Fruit fly (Drosophila melanogaster) whole organism, prepupa: ENCODE results near the gene RpL18.

Source experiments
- Blimp-1 ChIP-seq: fragments of 200-800 bp; sonication (Bioruptor generic); optimal IDR thresholded peaks from 3 replicates; lab custom pipeline; 2017; ENCODE audit warnings: missing biosample characterization, missing genetic modification characterization, mild to moderate bottlenecking, moderate library complexity, missing genetic modification reagents
- CG10631 ChIP-seq: fragments of 200-800 bp; sonication (Bioruptor generic); optimal IDR thresholded peaks from 2 replicates; lab custom pipeline; 2016; ENCODE audit warnings: missing biosample characterization, missing genetic modification characterization
- CG10669 ChIP-seq: fragments of 200-800 bp; sonication (Bioruptor generic); optimal IDR thresholded peaks from 3 replicates; lab custom pipeline; 2018; ENCODE audit warnings: missing biosample characterization, mild to moderate bottlenecking, missing genetic modification characterization, moderate library complexity
- CG11294 ChIP-seq: fragments of 200-800 bp; sonication (Bioruptor generic); IDR thresholded peaks from 2 replicates; pipeline ENCODE4 v1.3.6; 2022; ENCODE audit warnings: missing biosample characterization, missing genetic modification characterization
- CG15336 ChIP-seq: fragments of 200-800 bp; sonication (Bioruptor generic); IDR thresholded peaks from 2 replicates; pipeline ENCODE4 v1.3.6; 2022; ENCODE audit warnings: missing biosample characterization, missing genetic modification characterization
- CG1621 ChIP-seq: fragments of 200-800 bp; sonication (Bioruptor generic); optimal IDR thresholded peaks from 3 replicates; lab custom pipeline; 2018; ENCODE audit warnings: missing biosample characterization, mild to moderate bottlenecking, missing genetic modification characterization
- CG16779 ChIP-seq: fragments of 200-800 bp; sonication (Bioruptor generic); optimal IDR thresholded peaks from 3 replicates; lab custom pipeline; 2017; ENCODE audit warnings: missing biosample characterization, mild to moderate bottlenecking, missing genetic modification characterization
- CG3032 ChIP-seq: fragments of 200-800 bp; optimal IDR thresholded peaks from 2 replicates; lab custom pipeline; 2019; ENCODE audit warnings: missing biosample characterization, mild to moderate bottlenecking, missing genetic modification characterization, moderate library complexity
- CG31627 ChIP-seq: fragments of 200-800 bp; sonication (Bioruptor generic); optimal IDR thresholded peaks from 3 replicates; lab custom pipeline; 2016; ENCODE audit warnings: missing biosample characterization, missing genetic modification characterization
- CG32006 ChIP-seq: fragments of 200-800 bp; sonication (Bioruptor generic); optimal IDR thresholded peaks from 3 replicates; lab custom pipeline; 2017; ENCODE audit warnings: missing biosample characterization, mild to moderate bottlenecking, missing genetic modification characterization
- CG34406 ChIP-seq: fragments of 200-800 bp; sonication (Bioruptor generic); optimal IDR thresholded peaks from 3 replicates; lab custom pipeline; 2016; ENCODE audit warnings: missing biosample characterization, missing genetic modification characterization
- CG4318 ChIP-seq: fragments of 200-800 bp; sonication (Bioruptor generic); optimal IDR thresholded peaks from 3 replicates; lab custom pipeline; 2017; ENCODE audit warnings: missing biosample characterization, mild to moderate bottlenecking, missing genetic modification characterization
- CG6163 ChIP-seq: fragments of 200-800 bp; sonication (Bioruptor generic); IDR thresholded peaks from 3 replicates; pipeline ENCODE4 v1.3.6; 2022; ENCODE audit warnings: missing biosample characterization, missing genetic modification characterization
- CG6792 ChIP-seq: fragments of 200-800 bp; sonication (Bioruptor generic); optimal IDR thresholded peaks from 3 replicates; lab custom pipeline; 2016; ENCODE audit warnings: missing biosample characterization, missing genetic modification characterization
- CG7368 ChIP-seq: fragments of 200-800 bp; sonication (Bioruptor generic); optimal IDR thresholded peaks from 3 replicates; lab custom pipeline; 2016; ENCODE audit warnings: missing biosample characterization, missing genetic modification characterization
- CG8119 ChIP-seq: fragments of 200-800 bp; sonication (Bioruptor generic); IDR thresholded peaks from 3 replicates; pipeline ENCODE4 v1.3.6; 2022; ENCODE audit warnings: missing biosample characterization, missing genetic modification characterization
- CG9139 ChIP-seq: fragments of 200-800 bp; sonication (Bioruptor generic); optimal IDR thresholded peaks from 3 replicates; lab custom pipeline; 2017; ENCODE audit warnings: missing biosample characterization, mild to moderate bottlenecking, missing genetic modification characterization
- Eip75B ChIP-seq: fragments of 200-800 bp; sonication (Bioruptor generic); optimal IDR thresholded peaks from 3 replicates; lab custom pipeline; 2016; ENCODE audit warnings: missing biosample characterization, missing genetic modification characterization
- Eip78C ChIP-seq: fragments of 200-800 bp; sonication (Bioruptor generic); peaks from one replicate; lab custom pipeline; 2016; ENCODE audit warnings: missing biosample characterization, missing genetic modification characterization
- Ets21C ChIP-seq: fragments of 200-800 bp; sonication (Bioruptor generic); optimal IDR thresholded peaks from 3 replicates; lab custom pipeline; 2016; ENCODE audit warnings: missing biosample characterization, missing genetic modification characterization
- Ets96B ChIP-seq: fragments of 200-800 bp; optimal IDR thresholded peaks from 2 replicates; lab custom pipeline; 2019; ENCODE audit warnings: missing biosample characterization, mild to moderate bottlenecking, missing genetic modification characterization, moderate library complexity
- Gug ChIP-seq: fragments of 200-800 bp; sonication (Bioruptor generic); IDR thresholded peaks from 2 replicates; pipeline ENCODE4 v1.3.6; 2022; ENCODE audit warnings: missing biosample characterization, missing genetic modification characterization
- Hr38 ChIP-seq: sonication (Bioruptor generic); optimal IDR thresholded peaks from 2 replicates; lab custom pipeline; 2016; ENCODE audit warnings: missing biosample characterization, missing genetic modification characterization
- Hr39 ChIP-seq: fragments of 200-800 bp; sonication (Bioruptor generic); optimal IDR thresholded peaks from 2 replicates; lab custom pipeline; 2016; ENCODE audit warnings: missing biosample characterization, missing genetic modification characterization
- OdsH ChIP-seq: fragments of 200-800 bp; sonication (Bioruptor generic); optimal IDR thresholded peaks from 3 replicates; lab custom pipeline; 2016; ENCODE audit warnings: missing biosample characterization, missing genetic modification characterization
- Smox ChIP-seq: fragments of 200-800 bp; sonication (Bioruptor generic); optimal IDR thresholded peaks from 3 replicates; lab custom pipeline; 2016; ENCODE audit warnings: missing biosample characterization, missing genetic modification characterization
- Sox102F ChIP-seq: fragments of 200-800 bp; sonication (Bioruptor generic); optimal IDR thresholded peaks from 2 replicates; lab custom pipeline; 2016; ENCODE audit warnings: missing biosample characterization, mild to moderate bottlenecking, missing genetic modification characterization
- Sox14 ChIP-seq: fragments of 200-800 bp; sonication (Bioruptor generic); optimal IDR thresholded peaks from 3 replicates; lab custom pipeline; 2016; ENCODE audit warnings: missing biosample characterization, missing genetic modification characterization
- Sox15 ChIP-seq: fragments of 200-800 bp; sonication (Bioruptor generic); optimal IDR thresholded peaks from 3 replicates; lab custom pipeline; 2016; ENCODE audit warnings: missing biosample characterization, missing genetic modification characterization
- achi ChIP-seq: fragments of 200-800 bp; sonication (Bioruptor generic); optimal IDR thresholded peaks from 3 replicates; lab custom pipeline; 2016; ENCODE audit warnings: missing biosample characterization, missing genetic modification characterization
- acj6 ChIP-seq: fragments of 200-800 bp; sonication (Bioruptor generic); optimal IDR thresholded peaks from 3 replicates; lab custom pipeline; 2016; ENCODE audit warnings: missing biosample characterization, missing genetic modification characterization
- dsx ChIP-seq: fragments of 200-800 bp; optimal IDR thresholded peaks from 3 replicates; lab custom pipeline; 2019; ENCODE audit warnings: missing biosample characterization, mild to moderate bottlenecking, missing genetic modification characterization, moderate library complexity; ENCODE audit not compliant: poor library complexity, severe bottlenecking
- eg ChIP-seq: fragments of 200-800 bp; sonication (Bioruptor generic); IDR thresholded peaks from 3 replicates; pipeline ENCODE4 v1.3.6; 2022; ENCODE audit warnings: missing biosample characterization, missing genetic modification characterization
- esn ChIP-seq: fragments of 200-800 bp; sonication (Bioruptor generic); optimal IDR thresholded peaks from 2 replicates; lab custom pipeline; 2016; ENCODE audit warnings: missing biosample characterization, mild to moderate bottlenecking, missing genetic modification characterization, moderate library complexity
- fd59A ChIP-seq: fragments of 200-800 bp; sonication (Bioruptor generic); optimal IDR thresholded peaks from 2 replicates; lab custom pipeline; 2017; ENCODE audit warnings: missing biosample characterization, mild to moderate bottlenecking, missing genetic modification characterization, missing genetic modification reagents
- fkh ChIP-seq: fragments of 200-800 bp; sonication (Bioruptor generic); optimal IDR thresholded peaks from 3 replicates; lab custom pipeline; 2017; ENCODE audit warnings: missing biosample characterization, mild to moderate bottlenecking, missing genetic modification characterization, moderate library complexity
- lz ChIP-seq: fragments of 200-800 bp; sonication (Bioruptor generic); optimal IDR thresholded peaks from 3 replicates; lab custom pipeline; 2016; ENCODE audit warnings: missing biosample characterization, missing genetic modification characterization
- pdm3 ChIP-seq: fragments of 200-800 bp; sonication (Bioruptor generic); optimal IDR thresholded peaks from 3 replicates; lab custom pipeline; 2016; ENCODE audit warnings: missing biosample characterization, missing genetic modification characterization
- ss ChIP-seq, 2 experiments: fragments of 200-800 bp; sonication (Bioruptor generic); optimal IDR thresholded peaks; 2 replicates in 1 of 2; 3 replicates in 1 of 2; lab custom pipeline; 2017 to 2018; ENCODE audit warnings: mild to moderate bottlenecking in 2 of 2, missing biosample characterization in 2 of 2, missing genetic modification characterization in 2 of 2, moderate library complexity in 1 of 2
- svp ChIP-seq: fragments of 200-800 bp; sonication (Bioruptor generic); peaks from one replicate; lab custom pipeline; 2016; ENCODE audit warnings: missing biosample characterization, missing genetic modification characterization
- topi ChIP-seq: fragments of 200-800 bp; sonication (Bioruptor generic); optimal IDR thresholded peaks from 3 replicates; lab custom pipeline; 2016; ENCODE audit warnings: missing biosample characterization, missing genetic modification characterization
- vri ChIP-seq: fragments of 200-800 bp; sonication (Bioruptor generic); optimal IDR thresholded peaks from 3 replicates; lab custom pipeline; 2016; ENCODE audit warnings: missing biosample characterization, mild to moderate bottlenecking, missing genetic modification characterization

Gene RpL18

DNA sequence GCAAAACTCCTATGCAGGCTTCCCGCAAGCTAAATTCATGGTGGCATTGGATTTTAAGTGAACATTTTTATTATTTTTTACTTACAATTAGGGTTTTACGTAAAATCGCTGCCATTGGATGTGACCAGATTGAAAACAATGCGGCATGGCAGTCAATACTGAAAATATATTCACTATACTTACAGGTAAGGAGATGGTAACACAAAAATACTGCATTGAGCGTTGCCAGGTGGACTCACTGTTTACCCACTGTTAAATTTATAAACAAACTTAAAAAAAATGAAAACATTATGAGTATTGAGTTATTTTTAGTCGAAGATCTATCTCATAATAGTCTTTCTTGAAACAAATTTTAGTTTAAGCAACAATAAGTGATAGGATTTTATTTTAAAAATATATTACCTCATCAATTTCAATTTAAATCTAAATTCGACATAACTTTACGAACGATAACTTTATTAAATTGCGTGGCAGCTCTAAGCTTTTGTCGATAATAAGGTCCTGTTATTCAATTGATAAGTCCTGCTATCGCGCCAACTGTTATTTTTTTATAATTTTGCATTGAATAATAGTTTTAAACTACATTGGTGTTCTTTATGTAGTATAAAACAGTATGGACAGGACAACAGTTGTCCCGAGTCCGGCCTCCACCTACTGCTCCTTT, 2.8 kb upstream of the RpL18 start, which contains the start of the genes mRpL50 and mei-P22 (continued):
- peak; percentile 5 for TF ChIP-seq CG10631 (GFP tag; lab: Kevin White, UChicago)
- TF ChIP-seq Eip78C (GFP tag; lab: Kevin White, UChicago): peak; percentile 54
- peak; percentile 2 for TF ChIP-seq CG3032 (tag; lab: Kevin White, UChicago)
- TF ChIP-seq Blimp-1 (GFP tag; lab: Kevin White, UChicago): no peak
- no peak for TF ChIP-seq CG15336
- peak; percentile 1 for TF ChIP-seq Smox
- TF ChIP-seq pdm3: peak; percentile 44
- TF ChIP-seq CG4318: no peak
- TF ChIP-seq Sox102F (GFP tag; lab: Kevin White, UChicago): no peak
- TF ChIP-seq topi (GFP tag; lab: Kevin White, UChicago): peak; percentile 9

DNA sequence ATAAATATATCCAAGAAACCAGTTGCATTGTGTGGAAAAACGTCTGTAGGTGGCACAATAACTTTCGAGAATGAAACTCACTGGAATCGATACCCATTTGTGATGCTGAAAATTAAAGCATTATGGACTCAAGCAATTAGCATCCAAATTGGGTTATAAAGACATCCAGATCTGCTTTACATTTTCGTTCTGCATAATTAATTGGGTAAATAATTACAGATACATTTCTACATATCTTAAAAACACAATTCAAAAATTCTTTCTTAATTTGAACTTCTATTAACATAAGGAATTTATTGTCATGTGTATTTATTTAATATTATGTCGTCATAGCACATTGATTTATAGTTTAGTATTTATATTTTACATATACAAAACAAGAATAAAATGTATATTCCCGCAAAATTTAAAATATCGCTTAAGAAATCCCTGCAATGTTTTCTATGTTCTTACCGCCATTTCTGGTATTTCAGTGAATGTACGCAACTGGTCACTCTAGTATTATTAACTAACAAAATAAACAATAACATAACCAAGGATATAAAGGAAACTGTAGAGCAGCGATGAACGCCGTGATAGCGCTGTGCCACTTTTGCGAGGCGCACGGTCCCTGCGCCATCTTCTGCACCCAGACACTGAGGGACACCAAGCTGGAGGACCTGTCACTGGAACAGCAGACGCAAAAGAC, 2.9 kb downstream of the RpL18 start, which contains the start of the genes CG14829 and BHD:
Gene CG14829, minus strand, starts transcription at position 51 of the 688 bp plus-strand sequence.
Gene BHD, plus strand, starts transcription at position 471 of the 688 bp plus-strand sequence.
- TF ChIP-seq CG1621 (no peak), fkh (GFP tag; lab: Kevin White, UChicago) (peak; percentile 73), vri (GFP tag; lab: Kevin White, UChicago) (peak; percentile 35), CG6792 (no peak)
- TF ChIP-seq, all 60 proteins: peak for 2

DNA sequence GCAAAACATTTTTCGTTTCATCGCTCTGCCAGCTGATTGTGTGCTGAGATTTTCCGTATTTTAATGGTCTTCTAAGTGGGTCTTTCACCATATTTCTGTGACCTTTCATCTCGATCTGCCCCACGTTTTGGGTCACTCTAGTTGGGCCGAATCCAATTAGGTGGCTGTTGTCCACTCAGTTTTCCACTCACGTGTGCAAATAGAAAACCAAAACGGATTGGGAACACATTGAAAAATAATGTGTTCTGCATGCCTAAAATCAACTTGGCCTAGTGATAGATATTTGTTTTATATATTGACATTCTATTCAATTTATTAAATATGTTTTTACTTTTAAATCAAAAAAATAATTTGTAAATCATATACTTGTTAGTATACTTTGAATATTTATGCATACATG, 6.9 kb downstream of the RpL18 start, which contains the start of gene CG14826:
Gene CG14826, plus strand, starts transcription at position 301 of the 400 bp plus-strand sequence.
- TF ChIP-seq CG3032 (tag; lab: Kevin White, UChicago): no peak
- no peak for TF ChIP-seq eg
- TF ChIP-seq Blimp-1 (GFP tag; lab: Kevin White, UChicago): no peak
- TF ChIP-seq CG16779 (tag; lab: Kevin White, UChicago): no peak
- no peak for TF ChIP-seq acj6
- no peak for TF ChIP-seq CG7368 (GFP tag; lab: Kevin White, UChicago)
- no peak for TF ChIP-seq achi (GFP tag; lab: Kevin White, UChicago)
- no peak for TF ChIP-seq Smox
- no peak for TF ChIP-seq Sox102F (GFP tag; lab: Kevin White, UChicago)
- no peak for TF ChIP-seq dsx (GFP tag; lab: Kevin White, UChicago)
- no peak for TF ChIP-seq CG9139 (GFP tag; lab: Kevin White, UChicago)
- TF ChIP-seq CG34406 (GFP tag; lab: Kevin White, UChicago): no peak

DNA sequence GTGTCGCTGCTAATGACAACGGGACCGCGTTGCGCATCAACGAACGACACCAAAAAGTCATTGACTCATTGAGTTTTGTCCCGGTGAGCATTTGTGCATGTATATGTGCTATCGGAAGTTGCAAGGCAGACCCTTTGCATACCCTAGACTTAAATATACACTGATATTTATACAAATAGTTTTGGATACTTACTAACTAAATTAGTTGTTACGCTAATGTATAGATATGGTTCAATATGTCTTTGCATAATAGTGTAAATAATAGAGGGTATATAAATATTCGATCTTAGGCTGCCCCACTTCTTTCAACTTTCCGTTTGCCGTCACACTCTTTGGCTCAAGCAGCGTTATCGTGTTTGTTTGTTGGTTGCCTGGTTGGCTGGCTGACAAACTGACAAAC, 49.9 kb downstream of the RpL18 start:
- no peak for TF ChIP-seq ss (GFP tag; optimal IDR thresholded peaks at IDR 0.05; lab: Kevin White, UChicago)
- TF ChIP-seq Hr39 (GFP tag; lab: Kevin White, UChicago): no peak
- TF ChIP-seq Ets21C (GFP tag; lab: Kevin White, UChicago): no peak
- no peak for TF ChIP-seq acj6
- TF ChIP-seq eg: 0 out of 3 replicates have a peak, but pooled peaks have one; percentile 43
- TF ChIP-seq CG16779 (tag; lab: Kevin White, UChicago): no peak
- TF ChIP-seq CG3032 (tag; lab: Kevin White, UChicago): peak; percentile 3
- TF ChIP-seq Sox14 (GFP tag; lab: Kevin White, UChicago): no peak
- no peak for TF ChIP-seq CG10669 (GFP tag; lab: Kevin White, UChicago)
- no peak for TF ChIP-seq CG7368 (GFP tag; lab: Kevin White, UChicago)
- no peak for TF ChIP-seq pdm3
- TF ChIP-seq lz (GFP tag; lab: Kevin White, UChicago): no peak
- TF ChIP-seq svp (GFP tag; lab: Kevin White, UChicago): peak; percentile 62
- no peak for TF ChIP-seq CG11294 (GFP tag; lab: Robert Waterston, UW)
- no peak for TF ChIP-seq CG31627 (GFP tag; lab: Kevin White, UChicago)
- peak; percentile 5 for TF ChIP-seq Eip78C (GFP tag; lab: Kevin White, UChicago)
- TF ChIP-seq CG6163 (GFP tag; lab: Robert Waterston, UW): no peak
- no peak for TF ChIP-seq Gug (GFP tag; lab: Robert Waterston, UW)
- TF ChIP-seq esn: no peak
- no peak for TF ChIP-seq fd59A
- no peak for TF ChIP-seq Hr38 (GFP tag; lab: Kevin White, UChicago)
- no peak for TF ChIP-seq Eip75B (GFP tag; lab: Kevin White, UChicago)
- no peak for TF ChIP-seq Sox15 (GFP tag; lab: Kevin White, UChicago)
- TF ChIP-seq Ets96B (tag; lab: Kevin White, UChicago): peak; percentile 10
- no peak for TF ChIP-seq dsx (GFP tag; lab: Kevin White, UChicago)
- TF ChIP-seq OdsH (GFP tag; lab: Kevin White, UChicago): no peak
- TF ChIP-seq CG32006 (GFP tag; lab: Kevin White, UChicago): peak; percentile 9
- no peak for TF ChIP-seq topi (GFP tag; lab: Kevin White, UChicago)
- no peak for TF ChIP-seq Smox
- TF ChIP-seq CG8119 (GFP tag; lab: Robert Waterston, UW): no peak
- TF ChIP-seq CG15336: no peak
- no peak for TF ChIP-seq Blimp-1 (GFP tag; lab: Kevin White, UChicago)
